Fruit fly (Drosophila melanogaster) whole organism, embryonic: ENCODE data around the gene RpS9.

Experiments used
- Awh ChIP-seq: fragments of 200-800 bp; sonication (Bioruptor generic); IDR thresholded peaks from 2 replicates; pipeline ENCODE4, ENCODE4 v1.3.6; 2022; ENCODE audit warnings: missing biosample characterization, missing genetic modification characterization
- Blimp-1 ChIP-seq: fragments of 200-800 bp; sonication (Bioruptor generic); optimal IDR thresholded peaks from 3 replicates; lab custom pipeline; 2018; ENCODE audit warnings: missing biosample characterization, missing genetic modification characterization, mild to moderate bottlenecking, moderate library complexity, missing genetic modification reagents
- CG10431 ChIP-seq: fragments of 200-800 bp; sonication (Bioruptor generic); optimal IDR thresholded peaks from 3 replicates; lab custom pipeline; 2018; ENCODE audit warnings: missing biosample characterization, mild to moderate bottlenecking, missing genetic modification characterization
- CG12071 ChIP-seq: fragments of 200-800 bp; sonication (Bioruptor generic); optimal IDR thresholded peaks from 3 replicates; lab custom pipeline; 2018; ENCODE audit warnings: missing biosample characterization, mild to moderate bottlenecking, missing genetic modification characterization
- CG1233 ChIP-seq: fragments of 200-800 bp; sonication (Bioruptor generic); optimal IDR thresholded peaks from 4 replicates; lab custom pipeline; 2018; ENCODE audit warnings: missing biosample characterization, mild to moderate bottlenecking, missing genetic modification characterization
- CG13624 ChIP-seq: fragments of 200-800 bp; sonication (Bioruptor generic); optimal IDR thresholded peaks from 2 replicates; lab custom pipeline; 2016; ENCODE audit warnings: missing biosample characterization, missing genetic modification characterization
- CG1647 ChIP-seq: fragments of 200-800 bp; sonication (Bioruptor generic); optimal IDR thresholded peaks from 3 replicates; lab custom pipeline; 2016; ENCODE audit warnings: missing biosample characterization, missing genetic modification characterization
- CG16815 ChIP-seq: fragments of 200-800 bp; sonication (Bioruptor generic); optimal IDR thresholded peaks from 3 replicates; lab custom pipeline; 2017; ENCODE audit warnings: missing biosample characterization, mild to moderate bottlenecking, missing genetic modification characterization
- CG18011 ChIP-seq: fragments of 200-800 bp; sonication (Bioruptor generic); optimal IDR thresholded peaks from 2 replicates; lab custom pipeline; 2017; ENCODE audit warnings: missing biosample characterization, missing genetic modification characterization, mild to moderate bottlenecking, moderate library complexity, missing genotype
- CG18764 ChIP-seq: fragments of 200-800 bp; sonication (Bioruptor generic); optimal IDR thresholded peaks from 3 replicates; lab custom pipeline; 2016; ENCODE audit warnings: missing biosample characterization, missing genetic modification characterization
- CG2678 ChIP-seq: fragments of 200-800 bp; sonication (Bioruptor generic); optimal IDR thresholded peaks from 3 replicates; lab custom pipeline; 2019; ENCODE audit warnings: missing biosample characterization, mild to moderate bottlenecking, missing genetic modification characterization, moderate library complexity
- CG30431 ChIP-seq: fragments of 200-800 bp; sonication (Bioruptor generic); optimal IDR thresholded peaks from 2 replicates; lab custom pipeline; 2017; ENCODE audit warnings: missing biosample characterization, missing genetic modification characterization
- CG3065 ChIP-seq: fragments of 200-800 bp; sonication (Bioruptor generic); optimal IDR thresholded peaks from 2 replicates; lab custom pipeline; 2016; ENCODE audit warnings: missing biosample characterization, missing genetic modification characterization
- CG42726 ChIP-seq: fragments of 200-800 bp; sonication (Bioruptor generic); IDR thresholded peaks from 2 replicates; pipeline ENCODE4 v1.3.6; 2022; ENCODE audit warnings: missing biosample characterization, missing genetic modification characterization; ENCODE audit not compliant: partially characterized antibody
- CG4404 ChIP-seq: fragments of 200-800 bp; sonication (Bioruptor generic); IDR thresholded peaks from 2 replicates; pipeline ENCODE4 v1.3.6; 2022; ENCODE audit warnings: missing biosample characterization, missing genetic modification characterization
- CG4617 ChIP-seq: fragments of 200-800 bp; sonication (Bioruptor generic); optimal IDR thresholded peaks from 3 replicates; lab custom pipeline; 2016; ENCODE audit warnings: missing biosample characterization, missing genetic modification characterization, borderline replicate concordance
- CG4730 ChIP-seq: fragments of 200-800 bp; sonication (Bioruptor generic); IDR thresholded peaks from 2 replicates; pipeline ENCODE4 v1.3.6; 2022; ENCODE audit warnings: missing biosample characterization, missing genetic modification characterization
- CG7556 ChIP-seq: fragments of 200-800 bp; sonication (Bioruptor generic); optimal IDR thresholded peaks from 2 replicates; lab custom pipeline; 2017; ENCODE audit warnings: missing biosample characterization, mild to moderate bottlenecking, missing genetic modification characterization
- CG9215 ChIP-seq: fragments of 200-800 bp; sonication (Bioruptor generic); IDR thresholded peaks from 2 replicates; pipeline ENCODE4 v1.3.6; 2022; ENCODE audit warnings: missing biosample characterization, missing genetic modification characterization
- CG9876 ChIP-seq: fragments of 200-800 bp; sonication (Bioruptor generic); optimal IDR thresholded peaks from 2 replicates; lab custom pipeline; 2016; ENCODE audit warnings: missing biosample characterization, missing genetic modification characterization
- CG9932 ChIP-seq: fragments of 200-800 bp; sonication (Bioruptor generic); IDR thresholded peaks from 2 replicates; pipeline ENCODE4 v1.3.6; 2022; ENCODE audit warnings: missing biosample characterization, missing genetic modification characterization
- Chrac-16 ChIP-seq: fragments of 200-800 bp; sonication (Bioruptor generic); optimal IDR thresholded peaks from 3 replicates; lab custom pipeline; 2016; ENCODE audit warnings: missing biosample characterization, missing genetic modification characterization
- Dek ChIP-seq: fragments of 200-800 bp; sonication (Bioruptor generic); optimal IDR thresholded peaks from 3 replicates; lab custom pipeline; 2019; ENCODE audit warnings: missing biosample characterization, mild to moderate bottlenecking, missing genetic modification characterization, moderate library complexity
- Hr39 ChIP-seq: fragments of >200 bp; optimal IDR thresholded peaks from 2 replicates; lab custom pipeline; 2017
- MTF-1 ChIP-seq: fragments of 200-800 bp; sonication (Bioruptor generic); optimal IDR thresholded peaks from 2 replicates; lab custom pipeline; 2018; ENCODE audit warnings: missing biosample characterization, mild to moderate bottlenecking, missing genetic modification characterization, borderline replicate concordance
- Med ChIP-seq: fragments of 200-800 bp; sonication (Bioruptor generic); peaks from one replicate; lab custom pipeline; 2016; ENCODE audit warnings: missing biosample characterization, missing genetic modification characterization, mild to moderate bottlenecking, inconsistent platforms, moderate library complexity
- Oaz ChIP-seq: fragments of 200-800 bp; sonication (Bioruptor generic); IDR thresholded peaks from 2 replicates; pipeline ENCODE4 v1.3.6; 2022; ENCODE audit warnings: missing biosample characterization, missing genetic modification characterization
- Ptx1 ChIP-seq: fragments of 200-800 bp; sonication (Bioruptor generic); IDR thresholded peaks from 2 replicates; pipeline ENCODE4 v1.3.6; 2022; ENCODE audit warnings: missing biosample characterization, missing genetic modification characterization
- Rfx ChIP-seq: fragments of 200-800 bp; sonication (Bioruptor generic); IDR thresholded peaks from 2 replicates; pipeline ENCODE4 v1.3.6; 2022; ENCODE audit warnings: missing biosample characterization, missing genetic modification characterization
- amos ChIP-seq: fragments of 200-800 bp; sonication (Bioruptor generic); IDR thresholded peaks from 2 replicates; pipeline ENCODE4 v1.3.6; 2022; ENCODE audit warnings: missing biosample characterization, missing genetic modification characterization; ENCODE audit not compliant: partially characterized antibody
- bsh ChIP-seq, 2 experiments: fragments of 200-800 bp; sonication (Bioruptor generic); optimal IDR thresholded peaks; 2 replicates each; lab custom pipeline; 2017 to 2018; ENCODE audit warnings: mild to moderate bottlenecking in 2 of 2, missing biosample characterization in 2 of 2, missing genetic modification characterization in 2 of 2, moderate library complexity in 1 of 2
- cato ChIP-seq: fragments of 200-800 bp; sonication (Bioruptor generic); optimal IDR thresholded peaks from 2 replicates; lab custom pipeline; 2016; ENCODE audit warnings: missing biosample characterization, missing genetic modification characterization, borderline replicate concordance
- chm ChIP-seq: fragments of 200-800 bp; sonication (Bioruptor generic); IDR thresholded peaks from 2 replicates; pipeline ENCODE4 v1.3.6; 2022; ENCODE audit warnings: missing biosample characterization, missing genetic modification characterization
- ftz-f1 ChIP-seq: fragments of 200-800 bp; sonication (Bioruptor generic); optimal IDR thresholded peaks from 2 replicates; lab custom pipeline; 2016; ENCODE audit warnings: missing biosample characterization, missing genetic modification characterization
- gem ChIP-seq: fragments of 200-800 bp; sonication (Bioruptor generic); optimal IDR thresholded peaks from 2 replicates; lab custom pipeline; 2019; ENCODE audit warnings: missing biosample characterization, mild to moderate bottlenecking, missing genetic modification characterization, moderate library complexity
- grau ChIP-seq: fragments of 200-800 bp; optimal IDR thresholded peaks from 3 replicates; lab custom pipeline; 2019; ENCODE audit warnings: missing biosample characterization, mild to moderate bottlenecking, missing genetic modification characterization, moderate library complexity
- gsb-n ChIP-seq: fragments of 200-800 bp; sonication (Bioruptor generic); optimal IDR thresholded peaks from 3 replicates; lab custom pipeline; 2018; ENCODE audit warnings: missing biosample characterization, mild to moderate bottlenecking, missing genetic modification characterization
- ind ChIP-seq: fragments of 200-800 bp; sonication (Bioruptor generic); optimal IDR thresholded peaks from 3 replicates; lab custom pipeline; 2016; ENCODE audit warnings: missing biosample characterization, missing genetic modification characterization
- lov ChIP-seq, 2 experiments: fragments of 200-800 bp in 1 of 2; fragments of >200 bp in 1 of 2; sonication (Bioruptor generic) in 1 of 2; IDR thresholded peaks in 1 of 2; optimal IDR thresholded peaks in 1 of 2; 2 replicates in 1 of 2; 3 replicates in 1 of 2; pipeline versions ENCODE4 v1.3.6 to Lab custom; 2017 to 2022; ENCODE audit warnings: missing biosample characterization in 1 of 2, missing genetic modification characterization in 1 of 2
- nau ChIP-seq: fragments of 200-800 bp; sonication (Bioruptor generic); optimal IDR thresholded peaks from 3 replicates; lab custom pipeline; 2017; ENCODE audit warnings: missing biosample characterization, mild to moderate bottlenecking, missing genetic modification characterization, missing genetic modification reagents
- nmo ChIP-seq: fragments of 200-800 bp; sonication (Bioruptor generic); optimal IDR thresholded peaks from 2 replicates; lab custom pipeline; 2018; ENCODE audit warnings: missing biosample characterization, mild to moderate bottlenecking, missing genetic modification characterization, moderate library complexity
- org-1 ChIP-seq: fragments of 200-800 bp; sonication (Bioruptor generic); optimal IDR thresholded peaks from 2 replicates; lab custom pipeline; 2017; ENCODE audit warnings: missing biosample characterization, missing genetic modification characterization
- otp ChIP-seq: fragments of 200-800 bp; sonication (Bioruptor generic); IDR thresholded peaks from 3 replicates; pipeline ENCODE4, ENCODE4 v1.3.6; 2022; ENCODE audit warnings: missing biosample characterization, missing genetic modification characterization
- pnt ChIP-seq: fragments of 200-800 bp; sonication (Bioruptor generic); optimal IDR thresholded peaks from 3 replicates; lab custom pipeline; 2016; ENCODE audit warnings: missing biosample characterization, missing genetic modification characterization
- pros ChIP-seq: fragments of 200-800 bp; sonication (Bioruptor generic); optimal IDR thresholded peaks from 3 replicates; lab custom pipeline; 2019; ENCODE audit warnings: missing biosample characterization, mild to moderate bottlenecking, missing genetic modification characterization, moderate library complexity
- salm ChIP-seq: fragments of 200-800 bp; sonication (Bioruptor generic); optimal IDR thresholded peaks from 2 replicates; lab custom pipeline; 2018; ENCODE audit warnings: missing biosample characterization, mild to moderate bottlenecking, missing genetic modification characterization
- shn ChIP-seq: fragments of 200-800 bp; sonication (Bioruptor generic); optimal IDR thresholded peaks from 3 replicates; lab custom pipeline; 2016; ENCODE audit warnings: missing biosample characterization, missing genetic modification characterization
- slp2 ChIP-seq: fragments of 200-800 bp; sonication (Bioruptor generic); optimal IDR thresholded peaks from 2 replicates; lab custom pipeline; 2016; ENCODE audit warnings: missing biosample characterization, missing genetic modification characterization
- so ChIP-seq: fragments of 200-800 bp; sonication (Bioruptor generic); IDR thresholded peaks from 3 replicates; pipeline ENCODE4 v1.3.6; 2022; ENCODE audit warnings: missing biosample characterization, missing genetic modification characterization
- wdn ChIP-seq: fragments of 200-800 bp; sonication (Bioruptor generic); IDR thresholded peaks from 2 replicates; pipeline ENCODE4 v1.3.6; 2022; ENCODE audit warnings: missing biosample characterization, missing genetic modification characterization
- zf30C ChIP-seq: fragments of 200-800 bp; sonication (Bioruptor generic); optimal IDR thresholded peaks from 3 replicates; lab custom pipeline; 2018; ENCODE audit warnings: missing biosample characterization, mild to moderate bottlenecking, missing genetic modification characterization

The RpS9 gene

dm6 chr3L:9466595-9466994, 44.7 kb downstream of the RpS9 start (continued):
- TF ChIP-seq lov (optimal IDR thresholded peaks at IDR 0.05; lab: Kevin White, UChicago) (no peak), lov (GFP tag; IDR thresholded peaks at IDR 0.05; lab: Robert Waterston, UW) (no peak), CG42726 (GFP tag; lab: Robert Waterston, UW) (no peak), CG18011 (GFP tag; lab: Kevin White, UChicago) (no peak), Awh (GFP tag; lab: Robert Waterston, UW) (no peak), CG9215 (GFP tag; lab: Robert Waterston, UW) (peak; percentile 31; the same call in 1 of the 2 replicates), Ptx1 (0 out of 2 replicates have a peak, but pooled peaks have one; percentile 23), wdn (GFP tag; lab: Robert Waterston, UW) (no peak), CG10431 (GFP tag; lab: Kevin White, UChicago) (no peak), CG13624 (GFP tag; lab: Kevin White, UChicago) (no peak), Dek (tag; lab: Kevin White, UChicago) (peak; percentile 19), CG9932 (GFP tag; lab: Robert Waterston, UW) (no peak), zf30C (GFP tag; lab: Kevin White, UChicago) (no peak), pros (no peak), nmo (GFP tag; lab: Kevin White, UChicago) (peak; percentile 35), slp2 (GFP tag; lab: Kevin White, UChicago) (no peak), amos (GFP tag; lab: Robert Waterston, UW) (no peak), CG1233 (peak; percentile 31), CG3065 (GFP tag; lab: Kevin White, UChicago) (no peak), Rfx (GFP tag; lab: Robert Waterston, UW) (no peak), Med (peak; percentile 55), CG7556 (GFP tag; lab: Kevin White, UChicago) (peak; percentile 74), Blimp-1 (GFP tag; lab: Kevin White, UChicago) (peak; percentile 13), CG18764 (GFP tag; lab: Kevin White, UChicago) (no peak), shn (no peak), CG2678 (tag; lab: Kevin White, UChicago) (peak; percentile 75), CG16815 (GFP tag; lab: Kevin White, UChicago) (no peak), org-1 (GFP tag; lab: Kevin White, UChicago) (peak; percentile 18), CG30431 (GFP tag; lab: Kevin White, UChicago) (no peak), CG4617 (GFP tag; lab: Kevin White, UChicago) (no peak), CG4730 (GFP tag; lab: Robert Waterston, UW) (no peak), bsh (GFP tag; optimal IDR thresholded peaks at IDR 0.05; lab: Kevin White, UChicago) (peak in 1 of 2 experiments; percentile 29), CG4404 (GFP tag; lab: Robert Waterston, UW) (no peak), CG1647 (GFP tag; lab: Kevin White, UChicago) (no peak), MTF-1 (no peak), salm (tag; lab: Kevin White, UChicago) (no peak), ftz-f1 (GFP tag; lab: Kevin White, UChicago) (no peak), gem (peak; percentile 64), chm (GFP tag; lab: Robert Waterston, UW) (no peak), pnt (no peak), ind (GFP tag; lab: Kevin White, UChicago) (no peak), Chrac-16 (GFP tag; lab: Kevin White, UChicago) (no peak), so (GFP tag; lab: Robert Waterston, UW) (no peak), nau (no peak), CG9876 (no peak), grau (tag; lab: Kevin White, UChicago) (peak; percentile 88), otp (GFP tag; lab: Robert Waterston, UW) (no peak), cato (GFP tag; lab: Kevin White, UChicago) (no peak), Oaz (no peak), CG12071 (GFP tag; lab: Kevin White, UChicago) (no peak), gsb-n (tag; lab: Kevin White, UChicago) (no peak), Hr39 (lab: Kevin White, UChicago) (no peak)
